Fruit fly (Drosophila melanogaster) whole organism, embryonic: ENCODE measurements around the gene Pex7.
A peak's percentile ranks its signal among the peaks of the same experiment; 100 is the strongest.

Source experiments
- Abd-B ChIP-seq: fragments of 200-800 bp; sonication (Bioruptor generic); optimal IDR thresholded peaks from 2 replicates; lab custom pipeline; 2018; ENCODE audit warnings: missing biosample characterization, mild to moderate bottlenecking, missing genetic modification characterization, moderate library complexity
- Asciz ChIP-seq: fragments of 200-800 bp; sonication (Bioruptor generic); optimal IDR thresholded peaks from 2 replicates; lab custom pipeline; 2017; ENCODE audit warnings: missing biosample characterization, mild to moderate bottlenecking, missing genetic modification characterization, missing genetic modification reagents
- Atf-2 ChIP-seq: fragments of 200-800 bp; sonication (Bioruptor generic); optimal IDR thresholded peaks from 2 replicates; lab custom pipeline; 2016; ENCODE audit warnings: missing biosample characterization, missing genetic modification characterization
- BEAF-32 ChIP-seq: fragments of 200-800 bp; sonication (Bioruptor generic); optimal IDR thresholded peaks from 3 replicates; lab custom pipeline; 2017; ENCODE audit warnings: missing biosample characterization, missing genetic modification characterization, mild to moderate bottlenecking, moderate library complexity, missing genetic modification reagents
- CG10462 ChIP-seq: fragments of 200-800 bp; sonication (Bioruptor generic); optimal IDR thresholded peaks from 2 replicates; lab custom pipeline; 2016; ENCODE audit warnings: missing biosample characterization, missing genetic modification characterization
- CG12104 ChIP-seq: fragments of 200-800 bp; sonication (Bioruptor generic); optimal IDR thresholded peaks from 3 replicates; lab custom pipeline; 2016; ENCODE audit warnings: missing biosample characterization, missing genetic modification characterization
- CG1233 ChIP-seq: fragments of 200-800 bp; sonication (Bioruptor generic); optimal IDR thresholded peaks from 4 replicates; lab custom pipeline; 2018; ENCODE audit warnings: missing biosample characterization, mild to moderate bottlenecking, missing genetic modification characterization
- CG12659 ChIP-seq: fragments of 200-800 bp; sonication (Bioruptor generic); optimal IDR thresholded peaks from 3 replicates; lab custom pipeline; 2017; ENCODE audit warnings: mild to moderate bottlenecking, missing biosample characterization, missing genetic modification reagents, missing genetic modification characterization
- CG15269 ChIP-seq: fragments of 200-800 bp; sonication (Bioruptor generic); optimal IDR thresholded peaks from 2 replicates; lab custom pipeline; 2018; ENCODE audit warnings: missing biosample characterization, mild to moderate bottlenecking, missing genetic modification characterization, moderate library complexity
- CG17612 ChIP-seq: fragments of 200-800 bp; sonication (Bioruptor generic); IDR thresholded peaks from 2 replicates; pipeline ENCODE4 v1.3.6; 2022; ENCODE audit warnings: missing biosample characterization, missing genetic modification characterization
- CG2678 ChIP-seq: fragments of 200-800 bp; sonication (Bioruptor generic); optimal IDR thresholded peaks from 3 replicates; lab custom pipeline; 2019; ENCODE audit warnings: missing biosample characterization, mild to moderate bottlenecking, missing genetic modification characterization, moderate library complexity
- CG30431 ChIP-seq: fragments of 200-800 bp; sonication (Bioruptor generic); optimal IDR thresholded peaks from 2 replicates; lab custom pipeline; 2017; ENCODE audit warnings: missing biosample characterization, missing genetic modification characterization
- CG6272 ChIP-seq: fragments of 200-800 bp; sonication (Bioruptor generic); IDR thresholded peaks from 2 replicates; pipeline ENCODE4 v1.3.6; 2022; ENCODE audit warnings: missing biosample characterization, missing genetic modification characterization
- CG6683 ChIP-seq: fragments of 200-800 bp; sonication (Bioruptor generic); optimal IDR thresholded peaks from 2 replicates; lab custom pipeline; 2017; ENCODE audit warnings: missing biosample characterization, mild to moderate bottlenecking, missing genetic modification characterization, missing genetic modification reagents
- CG7357 ChIP-seq: fragments of 200-800 bp; sonication (Bioruptor generic); IDR thresholded peaks from 3 replicates; pipeline ENCODE4 v1.3.6; 2022; ENCODE audit warnings: missing biosample characterization, missing genetic modification characterization
- Chrac-16 ChIP-seq: fragments of 200-800 bp; sonication (Bioruptor generic); optimal IDR thresholded peaks from 3 replicates; lab custom pipeline; 2016; ENCODE audit warnings: missing biosample characterization, missing genetic modification characterization
- Dfd ChIP-seq, 2 experiments: fragments of >200 bp; optimal IDR thresholded peaks; 2 replicates each; lab custom pipeline; 2017; ENCODE audit warnings: missing biosample characterization in 2 of 2, missing genetic modification characterization in 2 of 2
- Dll ChIP-seq: fragments of 200-800 bp; sonication (Bioruptor generic); IDR thresholded peaks from 4 replicates; pipeline ENCODE4 v1.3.6; 2022; ENCODE audit warnings: missing biosample characterization, missing genetic modification characterization; ENCODE audit not compliant: partially characterized antibody
- Doc2 ChIP-seq: fragments of 200-800 bp; sonication (Bioruptor generic); IDR thresholded peaks from 2 replicates; pipeline ENCODE4 v1.3.6; 2022; ENCODE audit warnings: missing biosample characterization, missing genetic modification characterization
- HLH54F ChIP-seq: fragments of 200-800 bp; sonication (Bioruptor generic); optimal IDR thresholded peaks from 3 replicates; lab custom pipeline; 2016; ENCODE audit warnings: missing biosample characterization, missing genetic modification characterization
- Hsf ChIP-seq: fragments of 200-800 bp; sonication (Bioruptor generic); optimal IDR thresholded peaks from 3 replicates; lab custom pipeline; 2016; ENCODE audit warnings: missing biosample characterization, missing genetic modification characterization
- Lim3 ChIP-seq: fragments of 200-800 bp; sonication (Bioruptor generic); IDR thresholded peaks from 2 replicates; pipeline ENCODE4 v1.3.6; 2022; ENCODE audit warnings: missing biosample characterization, missing genetic modification characterization
- MBD-R2 ChIP-seq: fragments of 200-800 bp; sonication (Bioruptor generic); IDR thresholded peaks from 2 replicates; pipeline ENCODE4 v1.3.6; 2022; ENCODE audit warnings: missing biosample characterization, missing genetic modification characterization
- MTF-1 ChIP-seq: fragments of 200-800 bp; sonication (Bioruptor generic); optimal IDR thresholded peaks from 2 replicates; lab custom pipeline; 2018; ENCODE audit warnings: missing biosample characterization, mild to moderate bottlenecking, missing genetic modification characterization, borderline replicate concordance
- Nf-YB ChIP-seq: fragments of 200-800 bp; sonication (Bioruptor generic); optimal IDR thresholded peaks from 3 replicates; lab custom pipeline; 2019; ENCODE audit warnings: missing biosample characterization, mild to moderate bottlenecking, missing genetic modification characterization, moderate library complexity
- Nf-YC ChIP-seq: fragments of 200-800 bp; optimal IDR thresholded peaks from 3 replicates; lab custom pipeline; 2019; ENCODE audit warnings: missing biosample characterization, mild to moderate bottlenecking, missing genetic modification characterization, moderate library complexity
- Six4 ChIP-seq: fragments of 200-800 bp; sonication (Bioruptor generic); optimal IDR thresholded peaks from 2 replicates; lab custom pipeline; 2016; ENCODE audit warnings: missing biosample characterization, missing genetic modification characterization
- Ssrp ChIP-seq: fragments of 200-800 bp; sonication (Bioruptor generic); optimal IDR thresholded peaks from 2 replicates; lab custom pipeline; 2018; ENCODE audit warnings: missing biosample characterization, mild to moderate bottlenecking, missing genetic modification characterization, moderate library complexity
- Tbp ChIP-seq: fragments of >200 bp; optimal IDR thresholded peaks from 2 replicates; lab custom pipeline; 2018; ENCODE audit warnings: missing biosample characterization, missing genetic modification characterization
- Usf ChIP-seq: fragments of 200-800 bp; sonication (Bioruptor generic); optimal IDR thresholded peaks from 2 replicates; lab custom pipeline; 2017; ENCODE audit warnings: missing genotype, missing biosample characterization, missing genetic modification characterization
- ab ChIP-seq: fragments of 200-800 bp; sonication (Bioruptor generic); optimal IDR thresholded peaks from 2 replicates; lab custom pipeline; 2016; ENCODE audit warnings: missing biosample characterization, missing genetic modification characterization
- ap ChIP-seq: fragments of 200-800 bp; sonication (Bioruptor generic); IDR thresholded peaks from 2 replicates; pipeline ENCODE4 v1.3.6; 2022; ENCODE audit warnings: missing biosample characterization, missing genetic modification characterization
- ash1 ChIP-seq: fragments of 200-800 bp; sonication (Bioruptor generic); optimal IDR thresholded peaks from 2 replicates; lab custom pipeline; 2018; ENCODE audit warnings: missing biosample characterization, mild to moderate bottlenecking, missing genetic modification characterization
- chinmo ChIP-seq: fragments of 200-800 bp; sonication (Bioruptor generic); IDR thresholded peaks from 4 replicates; pipeline ENCODE4 v1.3.6; 2022; ENCODE audit warnings: missing biosample characterization, missing genetic modification characterization; ENCODE audit not compliant: partially characterized antibody
- da ChIP-seq: fragments of 200-800 bp; sonication (Bioruptor generic); optimal IDR thresholded peaks from 2 replicates; lab custom pipeline; 2016; ENCODE audit warnings: missing biosample characterization, missing genetic modification characterization
- dati ChIP-seq: fragments of 200-800 bp; sonication (Bioruptor generic); IDR thresholded peaks from 2 replicates; pipeline ENCODE4 v1.3.6; 2022; ENCODE audit warnings: missing biosample characterization, missing genetic modification characterization
- dmrt11E ChIP-seq: fragments of 200-800 bp; sonication (Bioruptor generic); optimal IDR thresholded peaks from 3 replicates; lab custom pipeline; 2018; ENCODE audit warnings: missing biosample characterization, mild to moderate bottlenecking, missing genetic modification characterization, moderate library complexity
- esg ChIP-seq: fragments of 200-800 bp; sonication (Bioruptor generic); conservative IDR thresholded peaks from 2 replicates; pipeline ENCODE4 v1.3.6; 2022; ENCODE audit warnings: missing biosample characterization, missing genetic modification characterization
- kah ChIP-seq: fragments of 200-800 bp; sonication (Bioruptor generic); optimal IDR thresholded peaks from 2 replicates; lab custom pipeline; 2018; ENCODE audit warnings: missing biosample characterization, mild to moderate bottlenecking, missing genetic modification characterization
- knrl ChIP-seq: fragments of 200-800 bp; sonication (Bioruptor generic); IDR thresholded peaks from 3 replicates; pipeline ENCODE4 v1.3.6; 2022; ENCODE audit warnings: missing biosample characterization, missing genetic modification characterization; ENCODE audit not compliant: partially characterized antibody
- onecut ChIP-seq: fragments of 200-800 bp; sonication (Bioruptor generic); IDR thresholded peaks from 2 replicates; pipeline ENCODE4 v1.3.6; 2022; ENCODE audit warnings: missing biosample characterization, missing genetic modification characterization
- org-1 ChIP-seq: fragments of 200-800 bp; sonication (Bioruptor generic); optimal IDR thresholded peaks from 2 replicates; lab custom pipeline; 2017; ENCODE audit warnings: missing biosample characterization, missing genetic modification characterization
- psq ChIP-seq: fragments of 200-800 bp; sonication (Bioruptor generic); optimal IDR thresholded peaks from 2 replicates; lab custom pipeline; 2017; ENCODE audit warnings: missing biosample characterization, missing genetic modification characterization
- scrt ChIP-seq: fragments of 200-800 bp; sonication (Bioruptor generic); optimal IDR thresholded peaks from 2 replicates; lab custom pipeline; 2018; ENCODE audit warnings: missing biosample characterization, mild to moderate bottlenecking, missing genetic modification characterization, moderate library complexity
- sens-2 ChIP-seq: fragments of 200-800 bp; sonication (Bioruptor generic); IDR thresholded peaks from 2 replicates; pipeline ENCODE4 v1.3.6; 2022; ENCODE audit warnings: missing biosample characterization, missing genetic modification characterization
- sr ChIP-seq: fragments of 200-800 bp; sonication (Bioruptor generic); IDR thresholded peaks from 3 replicates; pipeline ENCODE4 v1.3.6; 2022; ENCODE audit warnings: missing biosample characterization, missing genetic modification characterization
- z ChIP-seq: fragments of 200-800 bp; sonication (Bioruptor generic); IDR thresholded peaks from 3 replicates; pipeline ENCODE4 v1.3.6; 2022; ENCODE audit warnings: missing biosample characterization, missing genetic modification characterization

The Pex7 gene

dm6 chr3L:8600752-8601433 is 46.1 kb upstream of the Pex7 start, which contains the start of the genes Nelf-E and RpL14 (continued):
- peak; percentile 42; the same call in 1 of the 4 replicates for TF ChIP-seq Dll (GFP tag; lab: Robert Waterston, UW)
- TF ChIP-seq MTF-1 = peak; percentile 98
- TF ChIP-seq CG17612 (GFP tag; lab: Robert Waterston, UW) = peak; percentile 80; the same call in 1 of the 2 replicates
- peak; percentile 93 for TF ChIP-seq scrt (GFP tag; lab: Kevin White, UChicago)
- TF ChIP-seq Six4 (GFP tag; lab: Kevin White, UChicago) = peak; percentile 86
- TF ChIP-seq BEAF-32 (GFP tag; lab: Kevin White, UChicago) = peak; percentile 67
- peak; percentile 96 for TF ChIP-seq HLH54F (GFP tag; lab: Kevin White, UChicago)
- TF ChIP-seq org-1 (GFP tag; lab: Kevin White, UChicago) = peak; percentile 96
- TF ChIP-seq Nf-YB (GFP tag; lab: Kevin White, UChicago) = peak; percentile 84
- peak; percentile 66 for TF ChIP-seq Abd-B (GFP tag; lab: Kevin White, UChicago)
- peak; percentile 93 for TF ChIP-seq Hsf (GFP tag; lab: Kevin White, UChicago)
- TF ChIP-seq MBD-R2 (GFP tag; lab: Robert Waterston, UW) = peak; percentile 97
- 0 out of 2 replicates have a peak, but pooled peaks have one; percentile 42 for TF ChIP-seq Lim3
- TF ChIP-seq CG12659 (GFP tag; lab: Kevin White, UChicago) = peak; percentile 99
- peak; percentile 94 for TF ChIP-seq da
- peak; percentile 95 for TF ChIP-seq CG6683
- peak; percentile 77 for TF ChIP-seq CG10462 (GFP tag; lab: Kevin White, UChicago)
- TF ChIP-seq Dfd (GFP tag; optimal IDR thresholded peaks at IDR 0.05; lab: Kevin White, UChicago) = no peak
- peak; percentile 95 for TF ChIP-seq Asciz (GFP tag; lab: Kevin White, UChicago)
- TF ChIP-seq sens-2 (GFP tag; lab: Robert Waterston, UW) = peak; percentile 93
- peak; percentile 95 for TF ChIP-seq onecut
- peak; percentile 80 for TF ChIP-seq Chrac-16 (GFP tag; lab: Kevin White, UChicago)
- peak; percentile 92 for TF ChIP-seq CG12104 (GFP tag; lab: Kevin White, UChicago)
- TF ChIP-seq knrl (GFP tag; lab: Robert Waterston, UW) = peak; percentile 59; the same call in 2 of the 3 replicates
- peak; percentile 86 for TF ChIP-seq Usf (GFP tag; lab: Kevin White, UChicago)
- peak; percentile 89 for TF ChIP-seq ap (GFP tag; lab: Robert Waterston, UW)
- TF ChIP-seq ash1 = peak; percentile 98
- peak; percentile 89 for TF ChIP-seq CG15269 (tag; lab: Kevin White, UChicago)
- peak; percentile 54; the same call in 1 of the 2 replicates for TF ChIP-seq Doc2
- peak; percentile 85 for TF ChIP-seq CG6272 (GFP tag; lab: Robert Waterston, UW)
- peak; percentile 97 for TF ChIP-seq CG1233 (GFP tag; lab: Kevin White, UChicago)
- TF ChIP-seq dati = peak; percentile 89
- peak; percentile 92 for TF ChIP-seq kah (GFP tag; lab: Kevin White, UChicago)
- peak; percentile 86 for TF ChIP-seq Atf-2 (GFP tag; lab: Kevin White, UChicago)
- peak; percentile 93 for TF ChIP-seq sr
- peak; percentile 68; the same call in 2 of the 3 replicates for TF ChIP-seq z (GFP tag; lab: Robert Waterston, UW)
- peak; percentile 69 for TF ChIP-seq Ssrp (tag; lab: Kevin White, UChicago)
- peak; percentile 91 for TF ChIP-seq dmrt11E
- TF ChIP-seq esg = peak; percentile 65
- peak; percentile 69 for TF ChIP-seq CG7357
- peak; percentile 40 for TF ChIP-seq ab (GFP tag; lab: Kevin White, UChicago)
- peak; percentile 88 for TF ChIP-seq CG2678 (tag; lab: Kevin White, UChicago)
- peak; percentile 83 for TF ChIP-seq Nf-YC (tag; lab: Kevin White, UChicago)
- TF ChIP-seq psq (GFP tag; lab: Kevin White, UChicago) = peak; percentile 81
- no peak for TF ChIP-seq Tbp
- no peak for TF ChIP-seq chinmo (GFP tag; lab: Robert Waterston, UW)
- TF ChIP-seq CG30431 = peak; percentile 81
